Fruit fly (Drosophila melanogaster) S2 (cell line): ENCODE results near the gene CG43120.

ENCODE experiments used
- CG8478 ChIP-seq: fragments of >200 bp; optimal IDR thresholded peaks from 2 replicates; lab custom pipeline; 2018
- CTCF ChIP-seq, 2 experiments: fragments of >200 bp; optimal IDR thresholded peaks; 2 replicates each; lab custom pipeline; 2018

The CG43120 gene

DNA sequence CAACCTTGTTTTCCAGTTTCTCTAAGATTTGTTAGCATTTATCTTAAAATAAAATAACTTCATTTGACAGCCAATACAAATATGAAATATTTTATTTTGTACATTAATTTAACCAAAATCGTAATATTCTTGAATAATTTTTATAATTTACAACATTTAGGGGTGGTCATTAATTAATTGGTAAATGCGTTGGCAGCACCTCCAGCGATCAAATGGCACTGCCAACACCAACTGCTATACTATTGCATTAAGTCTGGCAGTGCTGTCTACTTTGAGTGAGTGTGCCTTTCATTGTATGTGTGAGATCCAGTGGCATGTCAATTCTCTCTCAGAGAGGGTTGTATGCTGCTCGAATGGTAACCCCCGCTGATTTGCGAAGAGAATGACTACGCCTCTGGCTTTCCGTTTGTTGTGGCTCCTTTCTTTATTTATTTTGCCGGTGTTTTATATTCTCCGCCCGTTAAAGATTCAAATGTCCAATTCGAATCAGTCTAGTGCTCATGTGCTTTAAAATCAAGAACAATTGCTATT is 28.5 kb downstream of the CG43120 start, which contains the start of gene CG3919:
Gene CG3919, plus strand, starts transcription at position 481 of the 531 bp plus-strand sequence.
- TF ChIP-seq CTCF (optimal IDR thresholded peaks at IDR 0.05; lab: Kevin White, UChicago), result no peak
- TF ChIP-seq CG8478, result no peak

dm6 chr3L:14410892-14411291 is 29.2 kb downstream of the CG43120 start:
- TF ChIP-seq CTCF (optimal IDR thresholded peaks at IDR 0.05; lab: Kevin White, UChicago) (no peak), CG8478 (no peak)

DNA sequence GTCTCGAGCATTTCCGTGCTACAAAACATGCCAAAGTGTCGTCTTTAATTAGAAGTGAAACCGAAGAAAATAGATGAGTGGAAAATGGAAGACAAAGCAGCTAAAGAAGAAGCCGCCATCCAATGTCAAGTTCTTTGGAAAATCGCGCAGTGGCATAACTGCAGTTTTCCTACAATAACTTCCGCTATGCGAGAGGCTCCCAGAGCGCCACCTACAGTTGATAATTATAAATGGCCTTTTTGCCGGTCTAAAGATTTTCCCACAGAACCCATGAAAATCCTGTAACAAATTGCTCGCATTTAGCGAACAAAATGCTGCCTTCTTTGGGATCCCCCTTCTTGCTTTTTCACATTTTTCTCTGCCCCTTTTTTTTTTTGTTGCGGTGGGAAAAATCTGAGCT is 38.3 kb downstream of the CG43120 start:
- TF ChIP-seq CG8478 (no peak), CTCF (optimal IDR thresholded peaks at IDR 0.05; lab: Kevin White, UChicago) (peak; percentile 75 to 81)

DNA sequence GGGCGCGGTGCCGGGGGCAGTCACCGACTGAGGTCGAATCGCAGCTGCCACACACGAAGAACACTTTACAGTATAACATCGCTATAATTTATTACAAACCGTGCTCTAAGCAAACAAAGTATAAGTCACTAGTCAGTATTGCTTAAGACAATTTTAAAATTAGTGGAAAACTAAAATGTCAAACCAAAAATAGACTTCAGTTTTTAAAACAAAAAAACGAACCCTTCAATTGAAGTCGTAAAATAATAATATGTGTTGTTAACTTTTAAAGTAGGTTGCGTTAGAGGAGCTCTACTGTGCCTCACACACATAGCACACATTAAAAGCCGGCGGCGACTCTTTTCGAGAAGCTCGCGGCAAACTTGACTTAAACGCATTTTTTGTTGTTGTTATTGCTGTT is 40.4 kb downstream of the CG43120 start:
- TF ChIP-seq CG8478, result no peak
- TF ChIP-seq CTCF (optimal IDR thresholded peaks at IDR 0.05; lab: Kevin White, UChicago), result no peak

- TF ChIP-seq CTCF (optimal IDR thresholded peaks at IDR 0.05; lab: Kevin White, UChicago), result no peak
- TF ChIP-seq CG8478, result no peak
Measured at dm6 chr3L:14423638-14424037, 41.9 kb downstream of the CG43120 start.

- no peak for TF ChIP-seq CG8478
- no peak for TF ChIP-seq CTCF (optimal IDR thresholded peaks at IDR 0.05; lab: Kevin White, UChicago)
Measured at dm6 chr3L:14425076-14425475, 43.4 kb downstream of the CG43120 start.

DNA sequence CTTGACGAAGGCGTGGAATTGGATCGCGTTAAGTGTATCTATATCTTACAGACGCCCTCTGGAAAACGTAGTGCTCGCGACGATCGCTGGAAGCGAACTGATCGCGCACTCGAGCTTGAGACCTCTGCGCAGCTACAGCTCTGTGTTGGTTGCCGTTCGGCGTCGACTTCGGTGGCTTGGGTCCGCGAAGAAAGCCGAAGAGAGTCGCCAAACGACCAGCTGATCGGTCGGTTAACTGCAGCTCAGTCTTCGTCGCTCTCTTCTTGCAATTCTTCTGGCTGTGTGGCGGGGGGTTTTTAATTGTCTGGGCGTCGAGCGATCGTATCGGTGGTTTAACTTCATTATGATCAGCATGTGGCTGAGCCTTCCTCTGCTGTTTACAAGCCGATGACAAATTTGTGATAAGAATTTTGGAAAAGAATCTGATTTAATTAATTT is 45.6 kb downstream of the CG43120 start:
- no peak for TF ChIP-seq CG8478
- no peak for TF ChIP-seq CTCF (optimal IDR thresholded peaks at IDR 0.05; lab: Kevin White, UChicago)

dm6 chr3L:14428958-14429357 is 47.2 kb downstream of the CG43120 start:
- TF ChIP-seq CTCF (optimal IDR thresholded peaks at IDR 0.05; lab: Kevin White, UChicago), result no peak
- no peak for TF ChIP-seq CG8478

- TF ChIP-seq CG8478 (no peak), CTCF (optimal IDR thresholded peaks at IDR 0.05; lab: Kevin White, UChicago) (no peak)
Measured at dm6 chr3L:14432252-14432651, 50.5 kb downstream of the CG43120 start.
